Fruit fly (Drosophila melanogaster) Kc167 (cell line): Measurements from ENCODE around the gene CG32278.

Experiments used
- Myc ChIP-seq: fragments of >200 bp; optimal IDR thresholded peaks from 2 replicates; lab custom pipeline; 2017; ENCODE audit warnings: missing external identifiers
- Sin3A ChIP-seq: fragments of >200 bp; optimal IDR thresholded peaks from 2 replicates; lab custom pipeline; 2018; ENCODE audit warnings: missing external identifiers
- h ChIP-seq: fragments of >200 bp; optimal IDR thresholded peaks from 3 replicates; lab custom pipeline; 2018; ENCODE audit warnings: missing external identifiers
- insv ChIP-seq: fragments of >200 bp; optimal IDR thresholded peaks from 3 replicates; lab custom pipeline; 2018; ENCODE audit warnings: missing external identifiers
- psq ChIP-seq: fragments of >200 bp; optimal IDR thresholded peaks from 2 replicates; lab custom pipeline; 2017; ENCODE audit warnings: missing external identifiers
- ttk ChIP-seq: sonication (Bioruptor generic); optimal IDR thresholded peaks from 2 replicates; lab custom pipeline; 2017; ENCODE audit warnings: missing external identifiers

The CG32278 gene

DNA sequence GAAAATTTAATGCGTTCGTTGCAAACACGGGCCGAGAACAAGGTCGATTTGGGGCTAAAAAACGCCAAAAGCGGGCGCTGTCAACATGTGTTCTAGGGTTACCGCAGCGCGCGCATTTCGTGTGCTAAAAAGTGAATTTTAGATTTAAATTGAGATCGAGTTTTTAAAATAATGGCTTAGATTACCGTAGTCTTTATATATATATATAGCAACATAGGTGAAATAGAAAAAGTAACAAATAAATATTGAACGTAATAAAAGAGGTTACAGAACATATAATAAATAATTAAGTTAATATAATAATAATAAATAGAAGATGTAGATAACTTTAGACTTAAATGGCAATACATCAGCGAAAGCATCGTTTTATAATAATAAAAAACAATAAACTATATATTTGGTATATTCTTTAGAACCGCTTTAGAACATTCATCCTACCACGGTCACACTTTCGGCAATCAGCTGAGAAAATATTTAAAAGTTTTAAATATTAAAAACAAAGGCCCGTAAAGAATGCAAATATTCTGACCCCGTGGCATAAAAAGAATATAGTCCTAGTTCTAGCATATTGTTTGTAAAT lies 25.6 kb upstream of the CG32278 start, which contains the start of the genes CG11537 and Alg2:
CG11537 (minus strand) TSS at position 75 of the 580 bp plus-strand sequence.
Alg2 (plus strand) TSS at position 426 of the 580 bp plus-strand sequence.
- no peak for TF ChIP-seq insv (lab: Kevin White, UChicago)
- no peak for TF ChIP-seq Myc
- no peak for TF ChIP-seq ttk (lab: Kevin White, UChicago)
- TF ChIP-seq h (lab: Kevin White, UChicago): no peak
- TF ChIP-seq psq: no peak
- TF ChIP-seq Sin3A (lab: Kevin White, UChicago): no peak

DNA sequence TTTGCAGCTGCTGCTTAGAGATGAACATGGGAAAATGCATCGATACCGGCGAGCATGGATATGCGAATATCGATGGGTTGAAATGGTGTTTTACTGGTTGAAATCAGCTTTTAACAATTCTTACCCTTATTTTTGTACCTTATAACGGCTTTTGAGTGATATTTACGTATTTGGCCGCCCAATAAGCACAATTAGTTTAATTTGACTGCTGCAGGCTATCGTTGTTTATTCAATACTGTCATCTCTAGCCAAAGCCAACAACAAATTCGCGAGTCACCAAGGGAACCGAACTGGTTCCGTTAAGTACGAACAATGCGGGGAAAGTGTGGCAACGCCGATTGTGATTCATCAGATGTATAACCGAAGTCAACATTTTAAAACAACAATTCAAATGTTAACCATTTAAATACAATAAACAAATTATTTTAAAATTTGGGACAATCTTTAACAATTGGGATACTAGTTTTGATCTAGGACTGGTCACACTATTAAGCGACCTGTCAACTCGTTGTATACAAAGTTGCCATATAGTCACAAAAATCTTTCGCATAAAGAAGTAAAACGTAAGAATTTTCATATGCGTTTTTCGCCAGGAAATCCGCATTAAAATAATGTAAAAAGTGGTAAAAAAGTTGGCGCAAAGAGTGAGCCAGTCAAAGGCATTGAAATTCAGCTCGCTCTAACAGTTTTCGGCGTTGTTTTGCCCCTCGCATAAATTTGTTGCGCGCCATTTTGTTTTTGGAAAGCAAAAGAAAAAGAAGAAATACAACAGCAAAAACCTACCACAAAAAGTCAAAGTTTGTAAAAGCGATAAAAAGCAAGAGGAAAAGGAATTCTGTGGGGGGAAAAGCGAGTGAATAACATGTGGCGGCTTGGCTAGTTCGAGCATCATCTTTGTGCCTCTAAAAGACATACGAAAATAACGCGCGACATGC lies 20.7 kb upstream of the CG32278 start, which contains the start of the genes Usp5 and BtbVII:
Usp5 (minus strand) TSS at position 234 of the 935 bp plus-strand sequence.
BtbVII (plus strand) TSS at position 522 of the 935 bp plus-strand sequence.
- TF ChIP-seq psq: no peak
- no peak for TF ChIP-seq Sin3A (lab: Kevin White, UChicago)
- TF ChIP-seq ttk (lab: Kevin White, UChicago): no peak

- no peak for TF ChIP-seq psq
- TF ChIP-seq Sin3A (lab: Kevin White, UChicago): no peak
- TF ChIP-seq insv (lab: Kevin White, UChicago): no peak
- TF ChIP-seq h (lab: Kevin White, UChicago): no peak
- TF ChIP-seq ttk (lab: Kevin White, UChicago): no peak
- no peak for TF ChIP-seq Myc
Observed at dm6 chr3L:3149060-3149872, 19.8 kb upstream of the CG32278 start.

DNA sequence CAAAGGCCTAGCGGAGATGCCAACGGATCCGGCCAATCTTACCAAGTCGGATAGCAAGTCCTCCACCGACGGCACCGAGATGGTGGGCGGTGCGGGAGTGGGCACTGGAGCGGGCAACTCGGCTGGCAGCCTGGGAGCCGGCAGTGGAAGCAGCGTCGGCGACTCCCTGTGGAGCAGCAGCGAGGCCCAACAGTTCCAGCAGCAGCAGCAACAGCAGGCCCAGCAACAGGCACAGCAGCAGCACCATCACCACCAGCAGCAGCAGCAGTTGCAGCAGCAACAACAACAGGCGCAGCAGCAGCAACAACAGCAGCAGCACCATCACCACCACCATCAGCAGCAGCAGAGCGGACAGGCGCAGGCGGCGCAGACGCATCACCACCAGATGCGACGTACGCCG lies 18.7 kb upstream of the CG32278 start:
- TF ChIP-seq insv (lab: Kevin White, UChicago) (no peak), ttk (lab: Kevin White, UChicago) (no peak), Sin3A (lab: Kevin White, UChicago) (no peak), Myc (no peak), psq (no peak), h (lab: Kevin White, UChicago) (no peak)

DNA sequence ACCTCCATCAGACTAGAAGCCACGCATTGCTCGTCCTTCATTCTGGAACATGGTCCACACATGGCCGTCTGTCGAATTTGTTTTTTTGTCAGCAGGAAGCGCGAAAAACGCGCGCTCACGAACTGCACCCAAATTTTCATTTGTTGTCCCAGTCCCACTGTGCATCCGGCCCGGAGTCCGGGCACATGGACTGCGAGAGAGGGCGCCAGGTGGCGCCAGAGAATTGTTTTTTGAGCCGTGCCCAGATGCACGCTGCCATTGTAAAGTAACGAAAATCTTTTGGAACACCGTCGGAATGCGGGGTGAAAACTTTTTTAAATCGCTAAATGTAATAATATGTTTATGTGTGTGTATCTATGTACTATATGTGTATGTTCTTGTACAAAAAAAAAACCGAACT lies 11.4 kb upstream of the CG32278 start:
- TF ChIP-seq insv (lab: Kevin White, UChicago) (no peak), psq (no peak), ttk (lab: Kevin White, UChicago) (no peak), h (lab: Kevin White, UChicago) (no peak), Myc (no peak), Sin3A (lab: Kevin White, UChicago) (no peak)

- TF ChIP-seq insv (lab: Kevin White, UChicago) (no peak), h (lab: Kevin White, UChicago) (peak; percentile 37), Sin3A (lab: Kevin White, UChicago) (no peak), psq (no peak), Myc (no peak)
Observed at dm6 chr3L:3159309-3160194, 9.5 kb upstream of the CG32278 start, which contains the start of the genes ND-30 and CG15812. Gene ND-30, minus strand, starts transcription at chr3L:3159578. Gene CG15812, plus strand, starts transcription at chr3L:3159991.

DNA sequence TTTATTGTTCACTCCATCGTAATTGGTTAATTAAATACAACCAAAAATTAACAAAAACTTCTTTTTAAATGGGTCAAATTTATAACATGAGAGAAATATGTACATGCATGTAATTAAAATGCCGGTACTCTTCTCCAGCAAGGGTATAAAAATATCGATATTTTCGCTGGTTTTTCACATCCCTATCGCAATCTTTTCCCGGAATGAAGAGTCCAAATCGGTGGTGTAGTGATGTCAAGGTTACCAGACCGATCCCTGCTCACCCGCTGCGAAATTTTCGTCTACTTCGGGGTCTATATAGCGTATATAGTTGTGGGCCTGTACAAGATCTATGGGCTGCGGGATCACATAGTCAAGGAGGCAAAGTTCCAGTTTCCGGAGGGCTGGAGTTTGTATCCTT lies 7.1 kb upstream of the CG32278 start, which contains the start of gene rasp:
rasp (plus strand) TSS at position 213 of the 400 bp plus-strand sequence.
- TF ChIP-seq Myc (no peak), insv (lab: Kevin White, UChicago) (no peak), h (lab: Kevin White, UChicago) (no peak), psq (no peak), ttk (lab: Kevin White, UChicago) (no peak)

DNA sequence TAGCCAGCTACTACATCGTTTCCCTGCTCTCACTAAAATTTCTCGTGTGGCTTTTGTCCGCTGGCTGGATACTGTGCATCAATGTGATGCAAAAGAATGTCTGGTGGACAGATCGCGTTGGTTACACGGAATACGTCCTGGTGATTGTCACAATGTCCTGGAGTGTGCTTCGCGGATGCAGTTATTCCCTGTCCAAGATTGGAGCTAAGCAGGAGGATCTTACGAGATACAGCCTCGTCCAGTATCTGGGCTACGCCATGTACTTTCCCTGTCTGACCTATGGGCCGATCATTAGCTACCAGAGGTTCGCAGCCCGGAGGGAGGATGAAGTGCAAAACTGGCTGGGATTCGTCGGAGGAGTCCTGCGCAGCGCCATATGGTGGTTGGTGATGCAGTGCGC lies 6.5 kb upstream of the CG32278 start:
- TF ChIP-seq h (lab: Kevin White, UChicago): no peak
- peak; percentile 95 for TF ChIP-seq ttk (lab: Kevin White, UChicago)

DNA sequence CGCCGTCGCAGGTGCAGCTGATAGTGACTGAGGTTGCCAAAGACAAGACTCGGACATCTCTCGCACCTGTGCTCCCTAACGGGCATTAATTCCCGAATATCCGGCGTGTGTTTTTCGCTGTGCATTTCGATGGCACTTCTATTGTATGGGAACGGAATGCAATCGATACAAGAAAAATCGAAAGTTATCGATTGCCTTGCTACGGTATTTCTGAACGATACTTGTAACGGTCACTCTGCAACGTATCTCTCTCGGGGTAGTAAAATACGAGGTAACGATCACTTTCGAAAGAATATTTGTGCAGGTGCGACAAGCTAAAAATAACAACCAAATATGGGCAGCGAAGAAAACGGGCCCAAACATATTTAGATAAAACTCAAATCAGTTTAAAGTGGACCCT lies 4.1 kb upstream of the CG32278 start, which contains the start of gene CG32280:
CG32280 (plus strand) TSS at position 231 of the 400 bp plus-strand sequence.
- TF ChIP-seq Sin3A (lab: Kevin White, UChicago) (no peak), Myc (no peak), psq (no peak), ttk (lab: Kevin White, UChicago) (no peak), h (lab: Kevin White, UChicago) (no peak), insv (lab: Kevin White, UChicago) (no peak)

DNA sequence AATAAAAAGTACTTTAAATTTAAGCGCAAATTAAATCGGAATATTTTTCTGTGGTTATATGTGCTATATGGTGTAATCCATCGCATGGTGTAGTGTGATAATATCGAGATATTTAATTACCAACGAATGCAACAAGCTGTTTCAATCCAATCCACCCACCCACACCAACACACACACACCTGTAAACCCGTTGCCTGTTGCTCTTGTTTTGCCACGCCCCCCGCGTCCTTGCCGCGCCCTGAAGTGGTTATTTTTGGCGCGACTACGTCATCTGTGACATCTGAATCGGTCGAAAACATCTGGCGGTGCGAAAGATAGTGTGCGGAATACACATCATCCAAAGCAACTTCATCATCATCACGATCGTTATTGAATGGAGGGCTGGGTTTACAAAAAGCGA lies 3.7 kb upstream of the CG32278 start:
- no peak for TF ChIP-seq ttk (lab: Kevin White, UChicago)
- TF ChIP-seq psq: no peak
- TF ChIP-seq Myc: no peak
- no peak for TF ChIP-seq Sin3A (lab: Kevin White, UChicago)
- TF ChIP-seq insv (lab: Kevin White, UChicago): no peak
- TF ChIP-seq h (lab: Kevin White, UChicago): no peak
